Worm (Caenorhabditis elegans) whole organism, late embryonic: ENCODE results near the gene srbc-57.

Source experiments
- C38D4.7 ChIP-seq: fragments of 200-800 bp; sonication (Bioruptor generic); optimal IDR thresholded peaks from 2 replicates; lab custom pipeline; 2018; ENCODE audit warnings: mild to moderate bottlenecking, missing genetic modification characterization, moderate library complexity, missing compliant biosample characterization
- ama-1 ChIP-seq: fragments of 150-350 bp; optimal IDR thresholded peaks from 2 replicates; lab custom pipeline; 2014
- ceh-9 ChIP-seq: sonication (generic microtip); optimal IDR thresholded peaks from 2 replicates; lab custom pipeline; 2016; ENCODE audit warnings: mild to moderate bottlenecking, missing genetic modification characterization, inconsistent platforms, missing compliant biosample characterization
- elt-2 ChIP-seq: sonication (generic microtip); optimal IDR thresholded peaks from 2 replicates; lab custom pipeline; 2016; ENCODE audit warnings: missing genetic modification reagents, missing genetic modification characterization, missing compliant biosample characterization
- hlh-15 ChIP-seq: sonication (generic microtip); optimal IDR thresholded peaks from 2 replicates; lab custom pipeline; 2016; ENCODE audit warnings: missing genetic modification characterization, missing compliant biosample characterization
- nhr-11 ChIP-seq: fragments of 150-350 bp; optimal IDR thresholded peaks from 2 replicates; lab custom pipeline; 2014; ENCODE audit warnings: missing biosample characterization, missing genetic modification characterization
- pax-1 ChIP-seq: fragments of 150-350 bp; optimal IDR thresholded peaks from 2 replicates; lab custom pipeline; 2014; ENCODE audit warnings: missing biosample characterization, missing genetic modification characterization
- pha-4 ChIP-seq: fragments of 150-350 bp; optimal IDR thresholded peaks from 2 replicates; lab custom pipeline; 2018; ENCODE audit warnings: missing biosample characterization, missing genetic modification reagents, missing genetic modification characterization
- sox-4 ChIP-seq: sonication (generic microtip); optimal IDR thresholded peaks from 2 replicates; lab custom pipeline; 2017; ENCODE audit warnings: mild to moderate bottlenecking, missing genetic modification characterization, inconsistent platforms, missing compliant biosample characterization

DNA sequence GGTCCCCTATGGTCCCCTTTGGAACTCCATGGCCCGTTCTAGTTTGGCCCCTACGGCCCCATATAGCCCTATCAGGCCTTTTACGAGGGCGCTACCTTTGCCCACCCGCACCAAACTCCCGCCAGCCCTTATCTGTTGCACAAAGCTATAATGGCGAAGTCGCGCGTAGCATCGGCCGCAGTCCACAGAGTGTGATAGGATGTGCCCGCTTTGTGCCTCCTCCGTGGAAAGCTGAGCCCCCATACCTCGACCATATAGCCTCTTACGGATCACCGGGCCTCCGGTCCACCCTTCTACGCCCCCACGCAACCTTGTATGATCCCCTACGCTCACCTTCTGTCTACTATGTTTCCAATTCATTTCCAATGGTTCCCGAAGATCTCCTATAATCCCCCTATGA lies 21.4 kb downstream of the srbc-57 start:
- TF ChIP-seq pax-1 (no peak), pha-4 (tag; lab: Kevin White, UChicago) (no peak), ama-1 (lab: Kevin White, UChicago) (no peak), elt-2 (no peak), nhr-11 (tag; lab: Kevin White, UChicago) (no peak), ceh-9 (no peak), C38D4.7 (GFP tag; lab: Kevin White, UChicago) (no peak), hlh-15 (tag; lab: Kevin White, UChicago) (no peak), sox-4 (tag; lab: Kevin White, UChicago) (no peak)
